Worm (Caenorhabditis elegans): ENCODE results near the gene srab-1.

Gene srab-1

DNA sequence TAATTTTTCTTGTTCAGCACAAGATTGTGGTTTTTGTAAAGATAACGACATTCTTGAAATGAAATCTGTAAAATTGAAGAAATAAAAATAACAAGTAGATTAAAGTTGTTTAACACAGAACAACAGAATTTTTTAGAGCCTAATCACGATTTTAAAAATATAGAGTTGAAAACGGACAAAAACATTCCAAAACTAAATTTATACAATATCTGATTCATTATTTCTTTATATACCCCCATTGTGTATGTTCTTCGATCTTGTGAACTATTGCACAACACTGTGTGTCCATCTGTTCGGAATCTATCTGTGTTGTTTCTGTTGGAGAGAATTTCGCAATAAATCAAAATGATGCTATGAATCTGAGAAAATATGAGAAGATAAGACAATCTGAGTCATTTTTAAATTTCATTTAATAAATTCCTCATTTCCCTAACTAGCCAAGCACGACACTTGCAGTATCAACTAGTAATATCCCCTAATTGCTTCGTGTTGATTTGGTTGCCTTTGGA, 16.9 kb downstream of the srab-1 start, which contains the start of gene Y58A7A.4:
TSS of gene Y58A7A.4 (minus strand) at position 51 of the 509 bp plus-strand sequence.
- TF ChIP-seq flh-1 (GFP tag; optimal IDR thresholded peaks at IDR 0.05) (no peak), nhr-12 (tag; optimal IDR thresholded peaks at IDR 0.05) (no peak), tbx-8 (GFP tag; optimal IDR thresholded peaks at IDR 0.05) (no peak), unc-39 (tag; optimal IDR thresholded peaks at IDR 0.05) (no peak), sem-2 (GFP tag; optimal IDR thresholded peaks at IDR 0.05) (no peak), sptf-1 (tag; optimal IDR thresholded peaks at IDR 0.05) (no peak), lin-32 (GFP tag; optimal IDR thresholded peaks at IDR 0.05) (no peak), bed-3 (GFP tag; optimal IDR thresholded peaks at IDR 0.05) (no peak), ztf-11 (tag; optimal IDR thresholded peaks at IDR 0.05) (no peak), blmp-1 (tag; optimal IDR thresholded peaks at IDR 0.05) (no peak), unc-62 (GFP tag; optimal IDR thresholded peaks at IDR 0.05) (no peak), elt-1 (tag; optimal IDR thresholded peaks at IDR 0.05; ENCODE audit: borderline replicate concordance, insufficient read depth) (no peak), cnd-1 (tag; optimal IDR thresholded peaks at IDR 0.05) (no peak), ceh-39 (tag; optimal IDR thresholded peaks at IDR 0.05) (no peak), drap-1 (GFP tag; optimal IDR thresholded peaks at IDR 0.05) (no peak), lsy-2 (tag; optimal IDR thresholded peaks at IDR 0.05) (no peak), nhr-76 (tag; optimal IDR thresholded peaks at IDR 0.05) (no peak), snpc-4 (tag; optimal IDR thresholded peaks at IDR 0.05) (no peak), mab-5 (tag; optimal IDR thresholded peaks at IDR 0.05) (no peak), mep-1 (tag; optimal IDR thresholded peaks at IDR 0.05) (no peak)

DNA sequence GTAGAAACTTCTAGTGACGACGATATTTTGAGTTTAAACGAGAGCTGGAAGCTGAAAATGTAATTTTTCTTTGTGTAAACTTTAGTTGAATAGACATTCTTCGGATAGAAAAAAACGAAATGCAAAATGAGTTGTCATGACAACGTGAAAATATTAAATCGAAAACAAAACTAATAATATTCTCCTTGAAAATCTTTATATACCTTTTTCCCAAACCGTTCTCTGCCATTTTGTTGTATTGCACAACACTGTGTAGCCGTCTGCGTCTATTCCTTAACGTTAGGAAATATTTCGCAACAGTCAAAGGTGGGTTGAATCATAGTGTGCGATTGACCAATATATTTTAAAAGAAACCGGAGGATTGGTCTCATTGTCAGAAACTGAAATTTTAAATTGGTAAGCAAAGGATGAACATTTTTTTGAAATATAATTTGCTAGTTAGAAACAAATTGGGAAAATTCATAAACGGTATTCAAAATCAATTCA, 21.0 kb downstream of the srab-1 start, which contains the start of gene Y58A7A.3:
TSS of gene Y58A7A.3 (minus strand) at position 51 of the 486 bp plus-strand sequence.
- TF ChIP-seq zip-8 (tag; optimal IDR thresholded peaks at IDR 0.05) (peak; percentile 1), tbx-8 (GFP tag; optimal IDR thresholded peaks at IDR 0.05) (no peak), pha-4 (tag; optimal IDR thresholded peaks at IDR 0.05) (no peak), nhr-2 (tag; optimal IDR thresholded peaks at IDR 0.05) (no peak), unc-120 (tag; optimal IDR thresholded peaks at IDR 0.05; ENCODE audit: poor library complexity, severe bottlenecking) (no peak), elt-3 (tag; optimal IDR thresholded peaks at IDR 0.05) (peak; percentile 86)

DNA sequence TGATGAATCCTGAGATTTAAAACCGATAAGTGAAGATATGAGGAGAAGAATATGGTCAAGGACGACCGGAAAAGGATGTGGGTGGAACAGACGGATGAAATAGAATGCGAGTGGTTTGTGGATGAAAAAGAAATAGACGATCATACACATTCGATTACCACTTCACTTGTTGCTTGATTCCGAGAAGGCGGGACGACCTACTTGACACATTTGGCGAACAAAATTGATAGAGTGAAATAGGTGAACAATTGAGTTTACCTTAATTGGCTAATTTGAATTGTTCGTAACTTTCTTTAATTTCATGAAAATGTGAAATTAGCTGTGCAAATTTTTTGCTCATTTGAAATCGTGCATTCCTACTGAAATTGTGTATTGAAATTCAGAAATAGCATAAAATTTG, 29.8 kb downstream of the srab-1 start, which contains the start of gene Y58A7A.2:
TSS of gene Y58A7A.2 (minus strand) at position 101 of the 400 bp plus-strand sequence.
- TF ChIP-seq sptf-1 (tag; optimal IDR thresholded peaks at IDR 0.05) (no peak), nhr-2 (tag; optimal IDR thresholded peaks at IDR 0.05) (no peak), nhr-237 (tag; optimal IDR thresholded peaks at IDR 0.05) (no peak)

DNA sequence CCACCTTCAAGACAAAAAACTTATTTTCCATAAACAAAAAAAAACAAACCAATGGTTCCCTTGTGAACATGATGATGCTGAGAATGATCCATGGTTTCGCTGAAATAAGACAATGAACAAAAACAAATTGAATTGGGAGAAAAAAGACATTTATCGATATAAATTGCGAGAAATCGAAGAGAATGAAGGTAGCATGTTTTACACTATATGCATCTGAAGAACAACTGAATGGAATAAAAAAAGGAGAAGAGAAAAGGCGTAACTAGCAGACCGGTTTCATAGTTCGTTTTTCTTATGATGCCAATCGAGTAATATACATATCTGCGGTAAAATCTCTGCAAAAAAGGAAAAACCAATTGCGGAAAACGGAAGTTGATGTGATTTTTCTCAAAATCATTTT, 32.5 kb downstream of the srab-1 start, which contains the start of gene Y58A7A.1:
TSS of gene Y58A7A.1 (minus strand) at position 101 of the 400 bp plus-strand sequence.
- no peak for TF ChIP-seq unc-62 (GFP tag; optimal IDR thresholded peaks at IDR 0.05)
- TF ChIP-seq lsy-2 (tag; optimal IDR thresholded peaks at IDR 0.05): no peak
- TF ChIP-seq lin-13 (tag; optimal IDR thresholded peaks at IDR 0.05): no peak
- no peak for TF ChIP-seq nhr-2 (tag; optimal IDR thresholded peaks at IDR 0.05)
- TF ChIP-seq mab-5 (tag; optimal IDR thresholded peaks at IDR 0.05): no peak
- TF ChIP-seq drap-1 (GFP tag; optimal IDR thresholded peaks at IDR 0.05): no peak
- no peak for TF ChIP-seq flh-1 (GFP tag; optimal IDR thresholded peaks at IDR 0.05)

DNA sequence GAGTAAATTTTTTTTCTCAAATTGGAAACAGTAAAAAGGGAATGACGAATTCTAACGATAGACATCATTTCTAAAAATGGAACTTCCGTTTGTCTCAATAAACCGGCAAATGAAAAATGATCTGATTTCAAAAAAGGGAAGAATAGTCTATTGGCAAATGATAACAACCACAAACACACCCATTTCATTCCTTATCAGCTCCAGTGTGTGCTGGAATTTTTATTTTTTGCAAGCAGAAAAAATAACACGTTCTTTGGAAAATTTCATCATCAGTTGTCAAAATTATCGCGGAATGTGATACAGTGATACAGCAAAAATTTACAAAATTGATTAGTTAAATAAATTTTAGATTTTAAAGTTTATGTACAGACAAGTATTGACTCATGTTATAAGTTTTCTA, 34.5 kb downstream of the srab-1 start:
- TF ChIP-seq lin-13 (tag; optimal IDR thresholded peaks at IDR 0.05): no peak
- TF ChIP-seq tbx-8 (GFP tag; optimal IDR thresholded peaks at IDR 0.05): no peak
- TF ChIP-seq cnd-1 (tag; optimal IDR thresholded peaks at IDR 0.05): no peak
- no peak for TF ChIP-seq ztf-11 (tag; optimal IDR thresholded peaks at IDR 0.05)
- no peak for TF ChIP-seq lsy-2 (tag; optimal IDR thresholded peaks at IDR 0.05)
- TF ChIP-seq ceh-83 (GFP tag; optimal IDR thresholded peaks at IDR 0.05): no peak
- no peak for TF ChIP-seq ham-2 (GFP tag; optimal IDR thresholded peaks at IDR 0.05)

DNA sequence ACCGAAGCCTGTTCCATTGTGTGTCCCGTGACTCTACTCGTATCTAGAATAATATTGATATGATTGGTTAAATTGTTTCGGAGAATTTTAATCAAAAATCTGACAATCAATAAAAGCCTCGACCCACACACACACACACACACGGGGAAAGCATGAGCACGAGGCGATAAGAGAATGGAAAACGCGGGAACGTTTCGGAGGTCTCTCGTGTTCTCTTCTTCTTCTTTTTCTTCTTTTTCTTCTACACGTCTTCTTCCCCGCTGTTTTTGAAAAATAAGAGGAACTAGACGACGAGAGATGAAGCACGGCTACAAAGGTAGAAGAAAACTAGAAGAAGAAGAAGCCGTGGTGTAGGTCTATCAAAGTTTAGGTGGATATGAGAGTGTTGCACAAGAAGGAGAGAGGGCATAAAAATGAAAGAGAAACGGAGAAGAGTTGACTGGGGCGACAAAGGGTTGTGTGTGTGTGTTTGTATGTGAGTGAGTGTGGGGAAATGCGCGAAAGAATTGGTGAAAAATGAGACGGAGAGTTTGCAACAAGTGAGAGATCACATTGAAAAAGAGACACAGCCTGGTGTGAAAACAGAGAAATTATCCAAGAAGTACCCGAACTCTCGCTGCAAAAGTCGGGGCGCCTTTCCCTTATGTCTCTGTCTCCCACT, 37.0 kb downstream of the srab-1 start, which contains the start of gene mlk-1:
TSS of gene mlk-1 (minus strand) at position 51 of the 661 bp plus-strand sequence.
- TF ChIP-seq mls-2 (tag; optimal IDR thresholded peaks at IDR 0.05) (peak; percentile 41), mep-1 (tag; optimal IDR thresholded peaks at IDR 0.05) (peak; percentile 28), ham-2 (GFP tag; optimal IDR thresholded peaks at IDR 0.05) (peak; percentile 66), ceh-39 (tag; optimal IDR thresholded peaks at IDR 0.05) (no peak), nhr-237 (tag; optimal IDR thresholded peaks at IDR 0.05) (peak; percentile 36), unc-120 (tag; optimal IDR thresholded peaks at IDR 0.05; ENCODE audit: poor library complexity, severe bottlenecking) (peak; percentile 48), ztf-11 (tag; optimal IDR thresholded peaks at IDR 0.05) (no peak), ces-1 (GFP tag; optimal IDR thresholded peaks at IDR 0.05) (peak; percentile 17)
